Fruit fly (Drosophila melanogaster) whole organism, embryonic: ENCODE measurements around the gene CG4218.

Experiments used
- Abd-B ChIP-seq: fragments of 200-800 bp; sonication (Bioruptor generic); optimal IDR thresholded peaks from 2 replicates; lab custom pipeline; 2018; ENCODE audit warnings: missing biosample characterization, mild to moderate bottlenecking, missing genetic modification characterization, moderate library complexity
- Atf-2 ChIP-seq: fragments of 200-800 bp; sonication (Bioruptor generic); optimal IDR thresholded peaks from 2 replicates; lab custom pipeline; 2016; ENCODE audit warnings: missing biosample characterization, missing genetic modification characterization
- BEAF-32 ChIP-seq: fragments of 200-800 bp; sonication (Bioruptor generic); optimal IDR thresholded peaks from 3 replicates; lab custom pipeline; 2017; ENCODE audit warnings: missing biosample characterization, missing genetic modification characterization, mild to moderate bottlenecking, moderate library complexity, missing genetic modification reagents
- Bteb2 ChIP-seq: fragments of 200-800 bp; sonication (Bioruptor generic); optimal IDR thresholded peaks from 2 replicates; lab custom pipeline; 2016; ENCODE audit warnings: missing biosample characterization, missing genetic modification characterization
- CG10565 ChIP-seq: fragments of 200-800 bp; sonication (Bioruptor generic); optimal IDR thresholded peaks from 3 replicates; lab custom pipeline; 2016; ENCODE audit warnings: missing biosample characterization, mild to moderate bottlenecking, missing genetic modification characterization
- CG11456 ChIP-seq: fragments of 200-800 bp; sonication (Bioruptor generic); IDR thresholded peaks from 3 replicates; pipeline ENCODE4 v1.3.6; 2022; ENCODE audit warnings: missing biosample characterization, missing genetic modification characterization
- CG12071 ChIP-seq: fragments of 200-800 bp; sonication (Bioruptor generic); optimal IDR thresholded peaks from 3 replicates; lab custom pipeline; 2018; ENCODE audit warnings: missing biosample characterization, mild to moderate bottlenecking, missing genetic modification characterization
- CG13624 ChIP-seq: fragments of 200-800 bp; sonication (Bioruptor generic); optimal IDR thresholded peaks from 2 replicates; lab custom pipeline; 2016; ENCODE audit warnings: missing biosample characterization, missing genetic modification characterization
- CG17385 ChIP-seq: fragments of 200-800 bp; sonication (Bioruptor generic); optimal IDR thresholded peaks from 3 replicates; lab custom pipeline; 2018; ENCODE audit warnings: missing biosample characterization, mild to moderate bottlenecking, missing genetic modification characterization
- CG17802 ChIP-seq: fragments of 200-800 bp; sonication (Bioruptor generic); optimal IDR thresholded peaks from 2 replicates; lab custom pipeline; 2018; ENCODE audit warnings: missing biosample characterization, mild to moderate bottlenecking, missing genetic modification characterization, moderate library complexity
- CG17829 ChIP-seq: fragments of 200-800 bp; optimal IDR thresholded peaks from 2 replicates; lab custom pipeline; 2019; ENCODE audit warnings: missing biosample characterization, mild to moderate bottlenecking, missing genetic modification characterization, moderate library complexity
- CG18011 ChIP-seq: fragments of 200-800 bp; sonication (Bioruptor generic); optimal IDR thresholded peaks from 2 replicates; lab custom pipeline; 2017; ENCODE audit warnings: missing biosample characterization, missing genetic modification characterization, mild to moderate bottlenecking, moderate library complexity, missing genotype
- CG18262 ChIP-seq: fragments of 200-800 bp; optimal IDR thresholded peaks from 3 replicates; lab custom pipeline; 2019; ENCODE audit warnings: missing biosample characterization, mild to moderate bottlenecking, missing genetic modification characterization, moderate library complexity
- CG1832 ChIP-seq: fragments of 200-800 bp; sonication (Bioruptor generic); optimal IDR thresholded peaks from 2 replicates; lab custom pipeline; 2017; ENCODE audit warnings: missing biosample characterization, mild to moderate bottlenecking, missing genetic modification characterization, inconsistent platforms
- CG18476 ChIP-seq: fragments of 200-800 bp; sonication (Bioruptor generic); optimal IDR thresholded peaks from 2 replicates; lab custom pipeline; 2016; ENCODE audit warnings: missing biosample characterization, mild to moderate bottlenecking, missing genetic modification characterization
- CG4854 ChIP-seq: fragments of 200-800 bp; sonication (Bioruptor generic); optimal IDR thresholded peaks from 2 replicates; lab custom pipeline; 2016; ENCODE audit warnings: missing biosample characterization, missing genetic modification characterization, inconsistent platforms
- CG7271 ChIP-seq: fragments of 200-800 bp; sonication (Bioruptor generic); optimal IDR thresholded peaks from 2 replicates; lab custom pipeline; 2018; ENCODE audit warnings: missing biosample characterization, mild to moderate bottlenecking, missing genetic modification characterization, moderate library complexity
- CG8388 ChIP-seq: fragments of 200-800 bp; sonication (Bioruptor generic); optimal IDR thresholded peaks from 2 replicates; lab custom pipeline; 2019; ENCODE audit warnings: missing biosample characterization, mild to moderate bottlenecking, missing genetic modification characterization, moderate library complexity
- Camta ChIP-seq: fragments of 200-800 bp; sonication (Bioruptor generic); optimal IDR thresholded peaks from 2 replicates; lab custom pipeline; 2016; ENCODE audit warnings: missing biosample characterization, missing genetic modification characterization
- CoRest ChIP-seq: fragments of 200-800 bp; sonication (Bioruptor generic); optimal IDR thresholded peaks from 3 replicates; lab custom pipeline; 2018; ENCODE audit warnings: missing biosample characterization, mild to moderate bottlenecking, missing genetic modification characterization, moderate library complexity
- Deaf1 ChIP-seq: fragments of 200-800 bp; optimal IDR thresholded peaks from 3 replicates; lab custom pipeline; 2019; ENCODE audit warnings: missing biosample characterization, mild to moderate bottlenecking, missing genetic modification characterization, moderate library complexity
- Ets97D ChIP-seq: fragments of 200-800 bp; sonication (Bioruptor generic); optimal IDR thresholded peaks from 3 replicates; lab custom pipeline; 2016; ENCODE audit warnings: missing biosample characterization, missing genetic modification characterization
- GATAe ChIP-seq: fragments of 200-800 bp; sonication (Bioruptor generic); conservative IDR thresholded peaks from 2 replicates; pipeline ENCODE4 v1.3.6; 2022; ENCODE audit warnings: missing biosample characterization, missing genetic modification characterization
- Lpt ChIP-seq: fragments of >200 bp; optimal IDR thresholded peaks from 2 replicates; lab custom pipeline; 2018; ENCODE audit warnings: missing biosample characterization, missing genetic modification characterization
- Max ChIP-seq: fragments of 200-800 bp; sonication (Bioruptor generic); optimal IDR thresholded peaks from 2 replicates; lab custom pipeline; 2016; ENCODE audit warnings: missing biosample characterization, mild to moderate bottlenecking, missing genetic modification characterization
- Taf1 ChIP-seq: fragments of 200-800 bp; sonication (Bioruptor generic); IDR thresholded peaks from 2 replicates; pipeline ENCODE4 v1.3.6; 2022; ENCODE audit warnings: missing biosample characterization, missing genetic modification characterization
- Tbp ChIP-seq: fragments of >200 bp; optimal IDR thresholded peaks from 2 replicates; lab custom pipeline; 2018; ENCODE audit warnings: missing biosample characterization, missing genetic modification characterization
- ash1 ChIP-seq: fragments of 200-800 bp; sonication (Bioruptor generic); optimal IDR thresholded peaks from 2 replicates; lab custom pipeline; 2018; ENCODE audit warnings: missing biosample characterization, mild to moderate bottlenecking, missing genetic modification characterization
- az2 ChIP-seq: fragments of 200-800 bp; sonication (Bioruptor generic); optimal IDR thresholded peaks from 3 replicates; lab custom pipeline; 2016; ENCODE audit warnings: missing biosample characterization, missing genetic modification characterization
- esg ChIP-seq: fragments of 200-800 bp; sonication (Bioruptor generic); conservative IDR thresholded peaks from 2 replicates; pipeline ENCODE4 v1.3.6; 2022; ENCODE audit warnings: missing biosample characterization, missing genetic modification characterization
- fd3F ChIP-seq: fragments of 200-800 bp; sonication (Bioruptor generic); optimal IDR thresholded peaks from 2 replicates; lab custom pipeline; 2018; ENCODE audit warnings: missing biosample characterization, mild to moderate bottlenecking, missing genetic modification characterization, moderate library complexity
- fu2 ChIP-seq: fragments of 200-800 bp; sonication (Bioruptor generic); optimal IDR thresholded peaks from 2 replicates; lab custom pipeline; 2016; ENCODE audit warnings: missing biosample characterization, missing genetic modification characterization
- gfzf ChIP-seq: fragments of 200-800 bp; sonication (Bioruptor generic); optimal IDR thresholded peaks from 2 replicates; lab custom pipeline; 2016; ENCODE audit warnings: missing biosample characterization, mild to moderate bottlenecking, missing genetic modification characterization, moderate library complexity
- gt ChIP-seq: fragments of 200-800 bp; sonication (Bioruptor generic); IDR thresholded peaks from 2 replicates; pipeline ENCODE4 v1.3.6; 2022; ENCODE audit warnings: missing biosample characterization, missing genetic modification characterization
- hb ChIP-seq: fragments of 200-800 bp; sonication (Bioruptor generic); IDR thresholded peaks from 3 replicates; pipeline ENCODE4 v1.3.6; 2022; ENCODE audit warnings: missing biosample characterization, missing genetic modification characterization; ENCODE audit not compliant: partially characterized antibody
- her ChIP-seq: fragments of 200-800 bp; sonication (Bioruptor generic); optimal IDR thresholded peaks from 2 replicates; lab custom pipeline; 2016; ENCODE audit warnings: missing biosample characterization, missing genetic modification characterization
- lab ChIP-seq: fragments of 200-800 bp; sonication (Bioruptor generic); optimal IDR thresholded peaks from 3 replicates; lab custom pipeline; 2017; ENCODE audit warnings: missing biosample characterization, missing genetic modification characterization, mild to moderate bottlenecking, moderate library complexity, missing genetic modification reagents
- lmd ChIP-seq: fragments of 200-800 bp; sonication (Bioruptor generic); IDR thresholded peaks from 2 replicates; pipeline ENCODE4 v1.3.6; 2022; ENCODE audit warnings: missing biosample characterization, missing genetic modification characterization
- luna ChIP-seq: fragments of 200-800 bp; sonication (Bioruptor generic); optimal IDR thresholded peaks from 2 replicates; lab custom pipeline; 2016; ENCODE audit warnings: missing biosample characterization, missing genetic modification characterization
- prd ChIP-seq, 3 experiments: fragments of >200 bp in 2 of 3; fragments of 200-800 bp in 1 of 3; sonication (Bioruptor generic) in 1 of 3; optimal IDR thresholded peaks in 2 of 3; IDR thresholded peaks in 1 of 3; 2 replicates in 2 of 3; 3 replicates in 1 of 3; pipeline versions ENCODE4 v1.3.6 to Lab custom; 2017 to 2022; ENCODE audit warnings: missing biosample characterization in 1 of 3, missing genetic modification characterization in 1 of 3
- ranshi ChIP-seq: fragments of 200-800 bp; sonication (Bioruptor generic); IDR thresholded peaks from 2 replicates; pipeline ENCODE4 v1.3.6; 2022; ENCODE audit warnings: missing biosample characterization, missing genetic modification characterization
- so ChIP-seq: fragments of 200-800 bp; sonication (Bioruptor generic); IDR thresholded peaks from 3 replicates; pipeline ENCODE4 v1.3.6; 2022; ENCODE audit warnings: missing biosample characterization, missing genetic modification characterization
- sug ChIP-seq: fragments of 200-800 bp; optimal IDR thresholded peaks from 2 replicates; lab custom pipeline; 2019; ENCODE audit warnings: missing biosample characterization, mild to moderate bottlenecking, missing genetic modification characterization, moderate library complexity
- tin ChIP-seq: fragments of 200-800 bp; sonication (Bioruptor generic); optimal IDR thresholded peaks from 3 replicates; lab custom pipeline; 2016; ENCODE audit warnings: missing biosample characterization, missing genetic modification characterization
- tna ChIP-seq: fragments of 200-800 bp; sonication (Bioruptor generic); IDR thresholded peaks from 2 replicates; pipeline ENCODE4 v1.3.6; 2022; ENCODE audit warnings: missing biosample characterization, missing genetic modification characterization; ENCODE audit not compliant: partially characterized antibody
- ttk ChIP-seq: fragments of 200-800 bp; sonication (Bioruptor generic); IDR thresholded peaks from 2 replicates; pipeline ENCODE4 v2.1.2; 2022; ENCODE audit warnings: missing biosample characterization, missing genetic modification characterization
- twi ChIP-seq: fragments of 200-800 bp; optimal IDR thresholded peaks from 2 replicates; lab custom pipeline; 2019; ENCODE audit warnings: missing biosample characterization, mild to moderate bottlenecking, missing genetic modification characterization, moderate library complexity
- zfh2 ChIP-seq: fragments of 200-800 bp; sonication (Bioruptor generic); optimal IDR thresholded peaks from 2 replicates; lab custom pipeline; 2016; ENCODE audit warnings: missing biosample characterization, missing genetic modification characterization

CG4218 gene

dm6 chr2L:14505004-14505835 is 43.7 kb downstream of the CG4218 start (continued):
- TF ChIP-seq CG13624 (GFP tag; lab: Kevin White, UChicago) (peak; percentile 74), Ets97D (GFP tag; lab: Kevin White, UChicago) (peak; percentile 45), twi (tag; lab: Kevin White, UChicago) (peak; percentile 76), luna (GFP tag; lab: Kevin White, UChicago) (peak; percentile 74), CG11456 (GFP tag; lab: Robert Waterston, UW) (peak; percentile 71), CoRest (tag; lab: Kevin White, UChicago) (peak; percentile 88), Atf-2 (GFP tag; lab: Kevin White, UChicago) (peak; percentile 78), ttk (peak; percentile 20; the same call in 1 of the 2 replicates), CG17385 (GFP tag; lab: Kevin White, UChicago) (peak; percentile 76), CG18262 (tag; lab: Kevin White, UChicago) (peak; percentile 74), CG18011 (GFP tag; lab: Kevin White, UChicago) (peak; percentile 81), ash1 (peak; percentile 74), zfh2 (peak; percentile 46), ranshi (peak; percentile 71), Lpt (GFP tag; lab: Kevin White, UChicago) (no peak), tin (GFP tag; lab: Kevin White, UChicago) (peak; percentile 60), Tbp (GFP tag; lab: Kevin White, UChicago) (no peak), prd (optimal IDR thresholded peaks at IDR 0.05; lab: Kevin White, UChicago) (no peak), prd (GFP tag; IDR thresholded peaks at IDR 0.05; lab: Robert Waterston, UW) (peak; percentile 66; the same call in 2 of the 3 replicates), her (GFP tag; lab: Kevin White, UChicago) (peak; percentile 92), gt (peak; percentile 57; the same call in 1 of the 2 replicates), gfzf (no peak), lmd (peak; percentile 30; the same call in 1 of the 2 replicates), fu2 (GFP tag; lab: Kevin White, UChicago) (peak; percentile 70), Camta (GFP tag; lab: Kevin White, UChicago) (peak; percentile 95), Max (GFP tag; lab: Kevin White, UChicago) (peak; percentile 73), CG1832 (GFP tag; lab: Kevin White, UChicago) (no peak), CG17829 (tag; lab: Kevin White, UChicago) (peak; percentile 51), CG4854 (GFP tag; lab: Kevin White, UChicago) (peak; percentile 78), Deaf1 (tag; lab: Kevin White, UChicago) (no peak), Taf1 (GFP tag; lab: Robert Waterston, UW) (0 out of 2 replicates have a peak, but pooled peaks have one; percentile 9), CG8388 (peak; percentile 52), sug (tag; lab: Kevin White, UChicago) (peak; percentile 45), CG12071 (peak; percentile 92), fd3F (peak; percentile 88), tna (GFP tag; lab: Robert Waterston, UW) (no peak), lab (peak; percentile 95), GATAe (GFP tag; lab: Robert Waterston, UW) (no peak), esg (no peak), CG10565 (GFP tag; lab: Kevin White, UChicago) (peak; percentile 4), CG17802 (tag; lab: Kevin White, UChicago) (peak; percentile 64), Abd-B (GFP tag; lab: Kevin White, UChicago) (peak; percentile 24), CG7271 (peak; percentile 74), so (GFP tag; lab: Robert Waterston, UW) (peak; percentile 83), Bteb2 (GFP tag; lab: Kevin White, UChicago) (peak; percentile 92), CG18476 (GFP tag; lab: Kevin White, UChicago) (peak; percentile 76), hb (GFP tag; lab: Robert Waterston, UW) (no peak), BEAF-32 (no peak), az2 (GFP tag; lab: Kevin White, UChicago) (peak; percentile 65)
